Worm (Caenorhabditis elegans) whole organism, early embryonic: Measurements from ENCODE around the gene spp-27.

Experiments used
- B0310.2 ChIP-seq: sonication (generic microtip); optimal IDR thresholded peaks from 2 replicates; lab custom pipeline; 2016; ENCODE audit warnings: mild to moderate bottlenecking, missing genetic modification characterization, missing compliant biosample characterization
- aly-1 ChIP-seq: sonication (generic microtip); optimal IDR thresholded peaks from 2 replicates; lab custom pipeline; 2016; ENCODE audit warnings: missing genetic modification characterization, missing compliant biosample characterization
- ama-1 ChIP-seq: fragments of 150-350 bp; optimal IDR thresholded peaks from 2 replicates; lab custom pipeline; 2014
- ceh-13 ChIP-seq: fragments of 200-800 bp; sonication (Bioruptor generic); optimal IDR thresholded peaks from 2 replicates; lab custom pipeline; 2018; ENCODE audit warnings: mild to moderate bottlenecking, missing genetic modification characterization, missing compliant biosample characterization
- ets-7 ChIP-seq: sonication (generic microtip); optimal IDR thresholded peaks from 2 replicates; lab custom pipeline; 2016; ENCODE audit warnings: missing genotype, missing genetic modification characterization, missing compliant biosample characterization
- flt-1 ChIP-seq: fragments of 200-800 bp; sonication (Bioruptor generic); IDR thresholded peaks from 2 replicates; pipeline ENCODE4 v1.3.6; 2022; ENCODE audit warnings: missing genetic modification characterization, missing compliant biosample characterization
- hmbx-1 ChIP-seq: sonication (generic microtip); optimal IDR thresholded peaks from 2 replicates; lab custom pipeline; 2016; ENCODE audit warnings: mild to moderate bottlenecking, missing genetic modification characterization, missing compliant biosample characterization
- hnd-1 ChIP-seq: sonication (generic microtip); optimal IDR thresholded peaks from 2 replicates; lab custom pipeline; 2016; ENCODE audit warnings: missing genetic modification characterization, missing compliant biosample characterization
- pes-1 ChIP-seq: fragments of 200-800 bp; sonication (Bioruptor generic); IDR thresholded peaks from 2 replicates; pipeline ENCODE4 v1.3.6; 2022; ENCODE audit warnings: missing genetic modification reagents, missing genetic modification characterization, missing compliant biosample characterization
- scrt-1 ChIP-seq: fragments of 200-800 bp; sonication (Bioruptor generic); IDR thresholded peaks from 2 replicates; pipeline ENCODE4 v1.3.6; 2022; ENCODE audit warnings: missing genetic modification characterization, missing compliant biosample characterization
- sea-1 ChIP-seq: fragments of 200-800 bp; sonication (Bioruptor generic); conservative IDR thresholded peaks from 2 replicates; pipeline ENCODE4 v1.3.6; 2022; ENCODE audit warnings: missing genetic modification characterization, missing compliant biosample characterization
- tbx-11 ChIP-seq: fragments of 200-800 bp; sonication (Bioruptor generic); IDR thresholded peaks from 2 replicates; pipeline ENCODE4 v1.3.6; 2022; ENCODE audit warnings: missing genetic modification characterization, missing compliant biosample characterization
- tra-4 ChIP-seq: sonication (generic microtip); optimal IDR thresholded peaks from 2 replicates; lab custom pipeline; 2017; ENCODE audit warnings: missing genetic modification characterization, missing compliant biosample characterization

ce11 chrV:6518225-6518396 lies 38.8 kb downstream of the spp-27 start, which contains the start of gene F46E10.3:
- TF ChIP-seq ets-7 (tag; lab: Kevin White, UChicago) (no peak), hnd-1 (tag; lab: Kevin White, UChicago) (no peak), ama-1 (lab: Kevin White, UChicago) (no peak), scrt-1 (no peak), sea-1 (GFP tag; lab: Robert Waterston, UW) (no peak), flt-1 (GFP tag; lab: Robert Waterston, UW) (no peak), tbx-11 (GFP tag; lab: Robert Waterston, UW) (no peak), ceh-13 (GFP tag; lab: Kevin White, UChicago) (no peak), hmbx-1 (no peak), aly-1 (tag; lab: Kevin White, UChicago) (no peak), pes-1 (no peak), B0310.2 (tag; lab: Kevin White, UChicago) (no peak), tra-4 (tag; lab: Kevin White, UChicago) (no peak)
